Worm (Caenorhabditis elegans) whole organism, midembryonic: Measurements from ENCODE around the gene K01A12.3.
A peak's percentile ranks its signal among the peaks of the same experiment; 100 is the strongest.

Experiments
- T22C8.4 ChIP-seq: fragments of 200-800 bp; sonication (Bioruptor generic); IDR thresholded peaks from 2 replicates; pipeline ENCODE4 v1.3.6; 2022; ENCODE audit warnings: missing genetic modification characterization, missing compliant biosample characterization
- cog-1 ChIP-seq: sonication (generic microtip); optimal IDR thresholded peaks from 2 replicates; lab custom pipeline; 2016; ENCODE audit warnings: missing genetic modification characterization, missing compliant biosample characterization
- flt-1 ChIP-seq: fragments of 200-800 bp; sonication (Bioruptor generic); IDR thresholded peaks from 2 replicates; pipeline ENCODE4 v1.3.6; 2022; ENCODE audit warnings: missing genetic modification characterization, missing compliant biosample characterization
- klf-2 ChIP-seq: fragments of 200-800 bp; sonication (Bioruptor generic); conservative IDR thresholded peaks from 2 replicates; pipeline ENCODE4 v1.3.6; 2022; ENCODE audit warnings: missing genetic modification reagents, missing genetic modification characterization, missing compliant biosample characterization
- med-1 ChIP-seq: sonication (generic microtip); optimal IDR thresholded peaks from 2 replicates; lab custom pipeline; 2017; ENCODE audit warnings: missing genetic modification characterization, mild to moderate bottlenecking, missing compliant biosample characterization, antibody characterized with exemption, missing genetic modification reagents; ENCODE audit not compliant: insufficient read depth
- ref-1 ChIP-seq: fragments of 200-800 bp; sonication (Bioruptor generic); conservative IDR thresholded peaks from 2 replicates; pipeline ENCODE4 v1.3.6; 2022; ENCODE audit warnings: missing genetic modification reagents, missing genetic modification characterization, missing compliant biosample characterization
- tab-1 ChIP-seq: fragments of 200-800 bp; sonication (Bioruptor generic); IDR thresholded peaks from 2 replicates; pipeline ENCODE4 v1.3.6; 2022; ENCODE audit warnings: missing genetic modification characterization, missing compliant biosample characterization
- ztf-23 ChIP-seq: fragments of 200-800 bp; sonication (Bioruptor generic); IDR thresholded peaks from 2 replicates; pipeline ENCODE4 v1.3.6; 2022; ENCODE audit warnings: missing genetic modification reagents, missing genetic modification characterization, missing compliant biosample characterization
- ztf-29 ChIP-seq: fragments of 200-800 bp; sonication (Bioruptor generic); IDR thresholded peaks from 2 replicates; pipeline ENCODE4 v1.3.6; 2022; ENCODE audit warnings: missing genetic modification reagents, missing genetic modification characterization, missing compliant biosample characterization

K01A12.3 gene

ce11 chrX:8625090-8625489 lies at the start of gene K01A12.3:
Gene K01A12.3 (minus strand): TSS chrX:8625190.
- no peak for TF ChIP-seq klf-2 (GFP tag; lab: Robert Waterston, UW)
- no peak for TF ChIP-seq T22C8.4 (GFP tag; lab: Robert Waterston, UW)
- TF ChIP-seq cog-1 (tag; lab: Kevin White, UChicago), result no peak
- TF ChIP-seq ztf-23 (GFP tag; lab: Robert Waterston, UW), result no peak
- no peak for TF ChIP-seq med-1
- no peak for TF ChIP-seq ztf-29
- TF ChIP-seq tab-1 (GFP tag; lab: Robert Waterston, UW), result no peak
- TF ChIP-seq flt-1 (GFP tag; lab: Robert Waterston, UW), result no peak
- TF ChIP-seq ref-1, result no peak

DNA sequence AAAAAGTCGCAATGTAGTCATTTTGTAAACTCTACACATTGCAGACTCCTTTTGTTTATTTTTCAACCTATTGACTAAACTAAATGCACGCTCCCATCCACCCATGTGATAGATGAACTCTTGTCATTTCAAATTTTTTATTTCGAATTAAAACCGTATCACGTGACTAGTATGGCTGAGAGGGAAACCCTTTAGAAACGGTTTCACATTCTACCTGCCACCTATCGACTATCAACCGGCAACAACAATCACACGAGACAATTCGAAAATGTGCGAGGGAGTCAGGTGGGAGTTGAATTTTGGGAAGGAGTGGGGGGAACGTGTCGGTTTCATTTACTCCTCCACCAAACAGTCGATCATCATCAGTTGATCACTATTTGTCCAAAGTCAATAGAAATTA lies 49.5 kb upstream of the K01A12.3 start:
- no peak for TF ChIP-seq cog-1 (tag; lab: Kevin White, UChicago)
- no peak for TF ChIP-seq T22C8.4 (GFP tag; lab: Robert Waterston, UW)
- no peak for TF ChIP-seq tab-1 (GFP tag; lab: Robert Waterston, UW)
- no peak for TF ChIP-seq ztf-29
- TF ChIP-seq med-1, result no peak
- TF ChIP-seq klf-2 (GFP tag; lab: Robert Waterston, UW), result no peak
- no peak for TF ChIP-seq ref-1
- TF ChIP-seq ztf-23 (GFP tag; lab: Robert Waterston, UW), result no peak
- TF ChIP-seq flt-1 (GFP tag; lab: Robert Waterston, UW), result no peak

DNA sequence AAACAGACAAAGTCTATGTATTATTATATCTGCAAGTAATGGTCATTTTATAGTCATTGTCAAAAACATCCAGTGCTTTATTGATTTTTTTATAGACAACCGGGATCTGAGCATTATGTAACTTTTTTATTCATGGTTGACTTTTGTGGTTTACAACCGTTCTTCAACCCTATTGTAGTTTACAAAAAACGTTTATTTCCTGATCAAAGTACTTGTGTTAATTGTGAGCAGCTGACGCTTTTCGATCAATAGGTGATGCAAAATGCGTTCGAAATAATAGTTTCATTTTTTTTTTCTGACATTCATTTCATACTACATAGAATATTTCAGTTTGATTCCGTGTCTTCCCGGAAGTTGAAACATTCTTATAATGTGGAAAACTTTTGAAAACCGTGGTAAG lies 47.8 kb upstream of the K01A12.3 start, which contains the start of the genes K09E2.2 and K09E2.3:
K09E2.2 (plus strand) TSS at position 301 of the 400 bp plus-strand sequence.
K09E2.3 (plus strand) TSS at position 325 of the 400 bp plus-strand sequence.
- TF ChIP-seq klf-2 (GFP tag; lab: Robert Waterston, UW) (no peak), ref-1 (no peak), ztf-29 (no peak)

DNA sequence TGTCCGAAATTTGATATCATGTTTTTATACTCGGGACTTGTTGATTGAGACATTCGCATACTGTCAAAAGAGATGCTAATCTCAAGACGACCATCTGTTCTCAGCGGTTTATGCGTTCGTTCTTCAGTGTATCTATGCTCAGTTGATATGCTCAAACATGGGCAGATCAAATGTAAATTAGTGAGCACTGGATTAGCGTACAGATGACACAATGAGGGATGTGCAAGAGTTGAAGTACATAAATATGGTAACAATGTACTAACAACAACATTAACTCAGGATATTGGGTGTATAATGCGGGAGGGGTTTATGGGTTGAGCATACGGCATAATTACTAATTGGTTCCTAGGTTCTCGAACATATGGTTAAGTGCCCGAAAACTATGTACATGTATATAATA lies 37.5 kb upstream of the K01A12.3 start:
- TF ChIP-seq T22C8.4 (GFP tag; lab: Robert Waterston, UW) (no peak), cog-1 (tag; lab: Kevin White, UChicago) (no peak), ref-1 (no peak), tab-1 (GFP tag; lab: Robert Waterston, UW) (no peak)

ce11 chrX:8660909-8661308 lies 35.9 kb upstream of the K01A12.3 start:
- TF ChIP-seq ztf-23 (GFP tag; lab: Robert Waterston, UW) (no peak), T22C8.4 (GFP tag; lab: Robert Waterston, UW) (no peak), cog-1 (tag; lab: Kevin White, UChicago) (no peak), klf-2 (GFP tag; lab: Robert Waterston, UW) (no peak), flt-1 (GFP tag; lab: Robert Waterston, UW) (no peak), tab-1 (GFP tag; lab: Robert Waterston, UW) (no peak), ztf-29 (no peak), med-1 (no peak), ref-1 (no peak)

ce11 chrX:8660319-8660718 lies 35.3 kb upstream of the K01A12.3 start, which contains the start of gene rig-1:
Gene rig-1 (plus strand): TSS chrX:8660619.
- TF ChIP-seq med-1 (no peak), tab-1 (GFP tag; lab: Robert Waterston, UW) (no peak), T22C8.4 (GFP tag; lab: Robert Waterston, UW) (no peak), ztf-29 (no peak), klf-2 (GFP tag; lab: Robert Waterston, UW) (no peak), ref-1 (no peak), flt-1 (GFP tag; lab: Robert Waterston, UW) (no peak), ztf-23 (GFP tag; lab: Robert Waterston, UW) (no peak), cog-1 (tag; lab: Kevin White, UChicago) (no peak)

DNA sequence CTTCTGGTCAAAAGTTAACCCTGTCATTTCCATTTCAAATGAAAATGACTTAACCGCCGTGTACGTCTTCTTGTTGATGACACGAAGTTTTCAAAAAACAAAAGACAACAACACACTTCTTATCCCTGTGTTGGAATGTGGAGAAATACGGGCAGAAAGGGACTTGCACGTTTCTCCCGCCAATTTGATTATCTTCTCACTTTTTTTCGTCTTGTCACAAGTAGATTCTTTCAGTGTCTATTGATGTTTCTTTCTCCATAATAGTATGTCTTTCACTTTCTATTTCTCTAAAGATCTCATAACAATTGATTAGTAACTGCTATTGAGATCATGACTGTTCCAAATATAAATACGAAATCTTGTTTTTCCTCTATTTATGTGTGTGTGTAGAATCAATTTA lies 34.5 kb upstream of the K01A12.3 start:
- no peak for TF ChIP-seq cog-1 (tag; lab: Kevin White, UChicago)
- no peak for TF ChIP-seq klf-2 (GFP tag; lab: Robert Waterston, UW)
- no peak for TF ChIP-seq ref-1
- no peak for TF ChIP-seq ztf-29
- TF ChIP-seq T22C8.4 (GFP tag; lab: Robert Waterston, UW), result no peak
- no peak for TF ChIP-seq tab-1 (GFP tag; lab: Robert Waterston, UW)
- TF ChIP-seq ztf-23 (GFP tag; lab: Robert Waterston, UW), result no peak
- no peak for TF ChIP-seq flt-1 (GFP tag; lab: Robert Waterston, UW)
- no peak for TF ChIP-seq med-1

ce11 chrX:8656019-8656418 lies 31.0 kb upstream of the K01A12.3 start:
- TF ChIP-seq ztf-29 (no peak), T22C8.4 (GFP tag; lab: Robert Waterston, UW) (no peak), tab-1 (GFP tag; lab: Robert Waterston, UW) (no peak), klf-2 (GFP tag; lab: Robert Waterston, UW) (no peak), cog-1 (tag; lab: Kevin White, UChicago) (no peak), ref-1 (no peak), flt-1 (GFP tag; lab: Robert Waterston, UW) (no peak), med-1 (no peak), ztf-23 (GFP tag; lab: Robert Waterston, UW) (no peak)

- TF ChIP-seq klf-2 (GFP tag; lab: Robert Waterston, UW) (0 out of 2 replicates have a peak, but pooled peaks have one; percentile 24), ztf-29 (peak; percentile 34; the same call in 1 of the 2 replicates), cog-1 (tag; lab: Kevin White, UChicago) (no peak), flt-1 (GFP tag; lab: Robert Waterston, UW) (peak; percentile 71), ref-1 (no peak), med-1 (no peak), ztf-23 (GFP tag; lab: Robert Waterston, UW) (0 out of 2 replicates have a peak, but pooled peaks have one; percentile 29), T22C8.4 (GFP tag; lab: Robert Waterston, UW) (no peak), tab-1 (GFP tag; lab: Robert Waterston, UW) (0 out of 2 replicates have a peak, but pooled peaks have one; percentile 70)
Observed at ce11 chrX:8650535-8650934, 25.5 kb upstream of the K01A12.3 start.

DNA sequence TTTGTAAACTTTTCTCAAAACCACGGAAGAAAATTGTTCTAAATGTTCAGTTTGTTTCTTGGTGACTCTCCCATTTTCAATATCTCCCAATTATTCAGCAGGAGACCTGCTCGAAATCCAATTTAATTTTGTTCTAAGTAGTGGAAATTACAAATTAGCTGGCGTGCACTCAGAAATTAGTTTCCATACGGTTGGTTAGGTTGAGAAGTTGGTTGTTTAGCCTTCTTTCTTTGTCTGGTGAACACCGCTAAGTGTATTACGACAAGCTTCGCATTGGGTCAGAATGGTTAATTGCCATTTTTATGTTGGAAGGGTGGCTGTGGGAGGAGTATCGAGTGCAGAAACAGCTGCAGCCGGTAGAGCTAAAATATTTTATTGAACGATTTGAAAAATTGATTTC lies 23.6 kb upstream of the K01A12.3 start:
- TF ChIP-seq med-1, result no peak
- TF ChIP-seq tab-1 (GFP tag; lab: Robert Waterston, UW), result no peak
- no peak for TF ChIP-seq cog-1 (tag; lab: Kevin White, UChicago)
- TF ChIP-seq flt-1 (GFP tag; lab: Robert Waterston, UW), result no peak
- no peak for TF ChIP-seq ztf-29
- TF ChIP-seq ztf-23 (GFP tag; lab: Robert Waterston, UW), result no peak
- TF ChIP-seq ref-1, result no peak
- no peak for TF ChIP-seq klf-2 (GFP tag; lab: Robert Waterston, UW)
- no peak for TF ChIP-seq T22C8.4 (GFP tag; lab: Robert Waterston, UW)
